Fruit fly (Drosophila melanogaster): Measurements from ENCODE around the gene CG12951.
A peak's percentile ranks its signal among the peaks of the same experiment; 100 is the strongest.

DNA sequence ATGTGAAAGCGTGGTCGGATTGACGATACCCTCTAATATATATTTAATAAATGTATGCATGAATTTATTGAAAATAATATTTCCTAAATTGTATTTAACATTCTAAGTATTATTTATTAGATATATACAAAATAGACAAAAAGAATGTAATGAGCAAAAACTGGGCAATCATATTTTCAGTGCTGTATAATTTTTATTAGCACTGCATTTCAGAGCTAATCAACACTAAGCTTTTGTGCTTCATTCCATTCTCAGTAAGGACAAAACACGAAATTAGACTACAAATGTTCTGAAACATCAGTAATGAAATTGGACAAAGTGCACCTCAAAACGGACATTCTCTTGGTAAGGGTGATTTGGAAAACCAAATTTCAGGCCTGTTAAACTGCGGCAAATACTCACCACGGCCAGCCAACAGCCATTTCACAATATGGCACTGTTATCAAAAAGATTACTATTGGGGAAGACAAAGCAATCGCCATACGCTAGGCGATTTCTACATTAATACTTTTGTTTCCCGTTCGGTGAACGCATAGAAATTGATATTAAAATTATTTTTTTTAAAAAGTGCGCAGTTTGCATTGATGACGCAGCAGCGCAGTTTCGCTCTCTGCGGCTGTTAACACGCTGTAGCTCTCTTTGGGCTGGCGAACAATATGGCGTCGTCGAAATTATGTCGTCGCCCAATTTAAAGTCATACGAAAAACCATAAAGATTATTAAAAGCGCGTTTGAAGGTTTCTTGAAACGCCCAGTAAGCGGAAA is 10.5 kb upstream of the CG12951 start:
- TF ChIP-seq psq (optimal IDR thresholded peaks at IDR 0.05) = no peak
- TF ChIP-seq pan (optimal IDR thresholded peaks at IDR 0.05) = peak; percentile 74
- TF ChIP-seq EcR (GFP tag; optimal IDR thresholded peaks at IDR 0.05) = no peak
- TF ChIP-seq CG8478 (optimal IDR thresholded peaks at IDR 0.05) = no peak
- no peak for TF ChIP-seq usp (GFP tag; optimal IDR thresholded peaks at IDR 0.05)
- TF ChIP-seq Dll (optimal IDR thresholded peaks at IDR 0.05) = no peak

All from whole organism.